Fruit fly (Drosophila melanogaster) whole organism, embryonic: ENCODE data around the gene Nup43.

Experiments
- Adf1 ChIP-seq: fragments of 200-800 bp; sonication (Bioruptor generic); IDR thresholded peaks from 2 replicates; pipeline ENCODE4 v1.3.6; 2022; ENCODE audit warnings: missing biosample characterization, missing genetic modification characterization
- B-H2 ChIP-seq: fragments of 200-800 bp; sonication (Bioruptor generic); optimal IDR thresholded peaks from 2 replicates; lab custom pipeline; 2018; ENCODE audit warnings: missing biosample characterization, mild to moderate bottlenecking, missing genetic modification characterization
- CG10431 ChIP-seq: fragments of 200-800 bp; sonication (Bioruptor generic); optimal IDR thresholded peaks from 3 replicates; lab custom pipeline; 2018; ENCODE audit warnings: missing biosample characterization, mild to moderate bottlenecking, missing genetic modification characterization
- CG1233 ChIP-seq: fragments of 200-800 bp; sonication (Bioruptor generic); optimal IDR thresholded peaks from 4 replicates; lab custom pipeline; 2018; ENCODE audit warnings: missing biosample characterization, mild to moderate bottlenecking, missing genetic modification characterization
- CG12769 ChIP-seq: fragments of 200-800 bp; sonication (Bioruptor generic); optimal IDR thresholded peaks from 2 replicates; lab custom pipeline; 2019; ENCODE audit warnings: missing biosample characterization, mild to moderate bottlenecking, missing genetic modification characterization, moderate library complexity
- CG14050 ChIP-seq: fragments of 200-800 bp; sonication (Bioruptor generic); IDR thresholded peaks from 3 replicates; pipeline ENCODE4 v1.3.6; 2022; ENCODE audit warnings: missing biosample characterization, missing genetic modification characterization
- CG14441 ChIP-seq: fragments of 200-800 bp; sonication (Bioruptor generic); IDR thresholded peaks from 2 replicates; pipeline ENCODE4 v1.3.6; 2022; ENCODE audit warnings: missing biosample characterization, missing genetic modification characterization
- CG14965 ChIP-seq: fragments of 200-800 bp; sonication (Bioruptor generic); optimal IDR thresholded peaks from 2 replicates; lab custom pipeline; 2016; ENCODE audit warnings: missing biosample characterization, missing genetic modification characterization, borderline replicate concordance
- CG16863 ChIP-seq: fragments of 200-800 bp; sonication (Bioruptor generic); optimal IDR thresholded peaks from 3 replicates; lab custom pipeline; 2016; ENCODE audit warnings: missing biosample characterization, missing genetic modification characterization
- CG18599 ChIP-seq: fragments of 200-800 bp; sonication (Bioruptor generic); optimal IDR thresholded peaks from 3 replicates; lab custom pipeline; 2017; ENCODE audit warnings: missing biosample characterization, missing genetic modification characterization, mild to moderate bottlenecking, moderate library complexity, missing genetic modification reagents
- CG3065 ChIP-seq: fragments of 200-800 bp; sonication (Bioruptor generic); optimal IDR thresholded peaks from 2 replicates; lab custom pipeline; 2016; ENCODE audit warnings: missing biosample characterization, missing genetic modification characterization
- CG34376 ChIP-seq: fragments of 200-800 bp; sonication (Bioruptor generic); optimal IDR thresholded peaks from 2 replicates; lab custom pipeline; 2018; ENCODE audit warnings: missing biosample characterization, mild to moderate bottlenecking, missing genetic modification characterization
- CG3995 ChIP-seq: fragments of 200-800 bp; sonication (Bioruptor generic); optimal IDR thresholded peaks from 3 replicates; lab custom pipeline; 2016; ENCODE audit warnings: missing biosample characterization, missing genetic modification characterization
- CG9932 ChIP-seq: fragments of 200-800 bp; sonication (Bioruptor generic); IDR thresholded peaks from 2 replicates; pipeline ENCODE4 v1.3.6; 2022; ENCODE audit warnings: missing biosample characterization, missing genetic modification characterization
- Doc3 ChIP-seq: fragments of 200-800 bp; sonication (Bioruptor generic); IDR thresholded peaks from 3 replicates; pipeline ENCODE4 v1.3.6; 2022; ENCODE audit warnings: missing biosample characterization, missing genetic modification characterization; ENCODE audit not compliant: partially characterized antibody
- ERR ChIP-seq: fragments of 200-800 bp; sonication (Bioruptor generic); optimal IDR thresholded peaks from 2 replicates; lab custom pipeline; 2016; ENCODE audit warnings: missing biosample characterization, missing genetic modification characterization
- Ets97D ChIP-seq: fragments of 200-800 bp; sonication (Bioruptor generic); optimal IDR thresholded peaks from 3 replicates; lab custom pipeline; 2016; ENCODE audit warnings: missing biosample characterization, missing genetic modification characterization
- Fer1 ChIP-seq: fragments of 200-800 bp; sonication (Bioruptor generic); optimal IDR thresholded peaks from 2 replicates; lab custom pipeline; 2017; ENCODE audit warnings: missing biosample characterization, mild to moderate bottlenecking, missing genetic modification characterization
- HLH54F ChIP-seq: fragments of 200-800 bp; sonication (Bioruptor generic); optimal IDR thresholded peaks from 3 replicates; lab custom pipeline; 2016; ENCODE audit warnings: missing biosample characterization, missing genetic modification characterization
- Lhr ChIP-seq: fragments of 200-800 bp; sonication (Bioruptor generic); optimal IDR thresholded peaks from 3 replicates; lab custom pipeline; 2017; ENCODE audit warnings: mild to moderate bottlenecking, missing biosample characterization, missing genetic modification reagents, missing genetic modification characterization
- Med ChIP-seq: fragments of 200-800 bp; sonication (Bioruptor generic); peaks from one replicate; lab custom pipeline; 2016; ENCODE audit warnings: missing biosample characterization, missing genetic modification characterization, mild to moderate bottlenecking, inconsistent platforms, moderate library complexity
- Myb ChIP-seq: fragments of 200-800 bp; sonication (Bioruptor generic); optimal IDR thresholded peaks from 2 replicates; lab custom pipeline; 2016; ENCODE audit warnings: missing biosample characterization, missing genetic modification characterization
- Neu2 ChIP-seq: fragments of 200-800 bp; sonication (Bioruptor generic); optimal IDR thresholded peaks from 3 replicates; lab custom pipeline; 2016; ENCODE audit warnings: missing biosample characterization, missing genetic modification characterization, borderline replicate concordance
- Opbp ChIP-seq: fragments of 200-800 bp; sonication (Bioruptor generic); IDR thresholded peaks from 3 replicates; pipeline ENCODE4 v1.3.6; 2022; ENCODE audit warnings: missing biosample characterization, missing genetic modification characterization; ENCODE audit not compliant: partially characterized antibody
- Ptx1 ChIP-seq: fragments of 200-800 bp; sonication (Bioruptor generic); IDR thresholded peaks from 2 replicates; pipeline ENCODE4 v1.3.6; 2022; ENCODE audit warnings: missing biosample characterization, missing genetic modification characterization
- Sox100B ChIP-seq: fragments of 200-800 bp; sonication (Bioruptor generic); optimal IDR thresholded peaks from 3 replicates; lab custom pipeline; 2018; ENCODE audit warnings: missing biosample characterization, mild to moderate bottlenecking, missing genetic modification characterization
- abd-A ChIP-seq: fragments of 200-800 bp; sonication (Bioruptor generic); optimal IDR thresholded peaks from 3 replicates; lab custom pipeline; 2019; ENCODE audit warnings: missing biosample characterization, mild to moderate bottlenecking, missing genetic modification characterization, moderate library complexity
- ase ChIP-seq: fragments of 200-800 bp; sonication (Bioruptor generic); IDR thresholded peaks from 3 replicates; pipeline ENCODE4 v1.3.6; 2022; ENCODE audit warnings: missing biosample characterization, missing genetic modification characterization
- bab2 ChIP-seq: fragments of 200-800 bp; sonication (Bioruptor generic); optimal IDR thresholded peaks from 2 replicates; lab custom pipeline; 2016; ENCODE audit warnings: missing biosample characterization, missing genetic modification characterization
- bsh ChIP-seq, 2 experiments: fragments of 200-800 bp; sonication (Bioruptor generic); optimal IDR thresholded peaks; 2 replicates each; lab custom pipeline; 2017 to 2018; ENCODE audit warnings: mild to moderate bottlenecking in 2 of 2, missing biosample characterization in 2 of 2, missing genetic modification characterization in 2 of 2, moderate library complexity in 1 of 2
- btn ChIP-seq: fragments of 200-800 bp; sonication (Bioruptor generic); optimal IDR thresholded peaks from 2 replicates; lab custom pipeline; 2016; ENCODE audit warnings: missing biosample characterization, missing genetic modification characterization
- caup ChIP-seq: fragments of 200-800 bp; sonication (Bioruptor generic); optimal IDR thresholded peaks from 3 replicates; lab custom pipeline; 2017; ENCODE audit warnings: missing biosample characterization, mild to moderate bottlenecking, missing genetic modification characterization, moderate library complexity; ENCODE audit not compliant: severe bottlenecking
- dmrt11E ChIP-seq: fragments of 200-800 bp; sonication (Bioruptor generic); optimal IDR thresholded peaks from 3 replicates; lab custom pipeline; 2018; ENCODE audit warnings: missing biosample characterization, mild to moderate bottlenecking, missing genetic modification characterization, moderate library complexity
- exex ChIP-seq: fragments of 200-800 bp; sonication (Bioruptor generic); optimal IDR thresholded peaks from 4 replicates; lab custom pipeline; 2018; ENCODE audit warnings: missing biosample characterization, mild to moderate bottlenecking, missing genetic modification characterization, moderate library complexity
- gfzf ChIP-seq: fragments of 200-800 bp; sonication (Bioruptor generic); optimal IDR thresholded peaks from 2 replicates; lab custom pipeline; 2016; ENCODE audit warnings: missing biosample characterization, mild to moderate bottlenecking, missing genetic modification characterization, moderate library complexity
- grau ChIP-seq: fragments of 200-800 bp; optimal IDR thresholded peaks from 3 replicates; lab custom pipeline; 2019; ENCODE audit warnings: missing biosample characterization, mild to moderate bottlenecking, missing genetic modification characterization, moderate library complexity
- jumu ChIP-seq: fragments of 200-800 bp; sonication (Bioruptor generic); optimal IDR thresholded peaks from 3 replicates; lab custom pipeline; 2016; ENCODE audit warnings: missing biosample characterization, missing genetic modification characterization
- kni ChIP-seq: fragments of 200-800 bp; sonication (Bioruptor generic); optimal IDR thresholded peaks from 3 replicates; lab custom pipeline; 2017; ENCODE audit warnings: mild to moderate bottlenecking, missing biosample characterization, missing genetic modification reagents, missing genetic modification characterization
- knrl ChIP-seq: fragments of 200-800 bp; sonication (Bioruptor generic); IDR thresholded peaks from 3 replicates; pipeline ENCODE4 v1.3.6; 2022; ENCODE audit warnings: missing biosample characterization, missing genetic modification characterization; ENCODE audit not compliant: partially characterized antibody
- mld ChIP-seq: fragments of 200-800 bp; sonication (Bioruptor generic); IDR thresholded peaks from 3 replicates; pipeline ENCODE4 v1.3.6; 2022; ENCODE audit warnings: missing biosample characterization, missing genetic modification characterization; ENCODE audit not compliant: partially characterized antibody
- oc ChIP-seq: fragments of 200-800 bp; sonication (Bioruptor generic); optimal IDR thresholded peaks from 2 replicates; lab custom pipeline; 2018; ENCODE audit warnings: missing biosample characterization, mild to moderate bottlenecking, missing genetic modification characterization, moderate library complexity
- ranshi ChIP-seq: fragments of 200-800 bp; sonication (Bioruptor generic); IDR thresholded peaks from 2 replicates; pipeline ENCODE4 v1.3.6; 2022; ENCODE audit warnings: missing biosample characterization, missing genetic modification characterization
- rib ChIP-seq: fragments of 200-800 bp; sonication (Bioruptor generic); IDR thresholded peaks from 2 replicates; pipeline ENCODE4 v1.3.6; 2022; ENCODE audit warnings: missing biosample characterization, missing genetic modification characterization
- slou ChIP-seq: fragments of 200-800 bp; sonication (Bioruptor generic); optimal IDR thresholded peaks from 3 replicates; lab custom pipeline; 2016; ENCODE audit warnings: missing biosample characterization, missing genetic modification characterization
- tx ChIP-seq: fragments of 200-800 bp; sonication (Bioruptor generic); optimal IDR thresholded peaks from 2 replicates; lab custom pipeline; 2016; ENCODE audit warnings: missing biosample characterization, missing genetic modification characterization
- vnd ChIP-seq: fragments of 200-800 bp; sonication (Bioruptor generic); IDR thresholded peaks from 3 replicates; pipeline ENCODE4 v1.3.6; 2022; ENCODE audit warnings: missing biosample characterization, missing genetic modification characterization; ENCODE audit not compliant: partially characterized antibody
- yki ChIP-seq: fragments of >200 bp; optimal IDR thresholded peaks from 3 replicates; lab custom pipeline; 2018
- zfh1 ChIP-seq: fragments of 200-800 bp; sonication (Bioruptor generic); IDR thresholded peaks from 3 replicates; pipeline ENCODE4 v1.3.6; 2022; ENCODE audit warnings: missing biosample characterization, missing genetic modification characterization

Nup43 gene

DNA sequence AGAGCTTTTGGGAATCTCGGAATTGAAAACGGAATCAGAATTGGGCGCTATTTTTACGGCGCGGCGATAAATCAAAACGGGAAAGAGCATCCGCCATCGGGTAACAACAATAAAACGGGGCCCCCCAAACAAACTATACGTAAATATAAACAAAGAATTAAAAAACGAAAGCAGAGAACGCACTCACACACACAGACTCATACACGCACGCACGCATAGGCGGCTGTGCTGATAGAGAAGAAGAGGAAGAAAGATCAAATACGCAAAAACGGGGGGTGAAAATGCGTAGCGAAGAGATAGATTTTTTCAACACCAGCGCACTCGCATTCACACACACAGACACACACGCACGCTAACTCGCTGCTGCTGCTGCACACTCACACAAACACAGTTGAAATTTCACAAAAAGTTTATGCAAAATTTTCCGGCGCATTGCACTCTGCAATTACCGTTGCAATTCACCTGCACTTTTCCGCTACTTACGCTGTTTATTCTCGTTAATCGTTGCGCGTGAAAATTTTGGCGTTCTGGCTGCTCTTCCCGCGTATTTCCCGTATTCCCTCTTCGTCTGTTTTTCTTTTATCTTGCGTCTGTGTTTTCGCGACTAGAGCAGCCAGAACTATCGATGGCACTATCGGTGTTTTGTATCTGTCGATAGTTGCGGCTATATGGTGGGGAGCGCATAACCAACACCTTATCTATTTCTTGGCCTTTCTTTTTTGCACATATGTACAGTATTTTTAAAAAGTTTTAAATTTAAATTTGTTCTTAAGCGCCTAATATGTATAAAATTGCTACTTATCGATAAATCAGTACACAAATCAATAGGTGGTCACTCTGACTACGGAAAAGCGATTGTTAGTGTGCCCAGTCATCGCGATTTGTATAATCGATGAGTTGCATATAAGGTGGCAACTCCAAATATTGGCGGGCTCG, 46.1 kb downstream of the Nup43 start, which contains the start of gene CG31122 (continued):
- no peak for TF ChIP-seq CG18599 (GFP tag; lab: Kevin White, UChicago)
- peak; percentile 77 for TF ChIP-seq abd-A (tag; lab: Kevin White, UChicago)
- peak; percentile 14 for TF ChIP-seq ERR (GFP tag; lab: Kevin White, UChicago)
- TF ChIP-seq Adf1 (GFP tag; lab: Robert Waterston, UW), result peak; percentile 76
- TF ChIP-seq btn (GFP tag; lab: Kevin White, UChicago), result no peak
- no peak for TF ChIP-seq Sox100B (GFP tag; lab: Kevin White, UChicago)
- TF ChIP-seq Doc3, result peak; percentile 99
- TF ChIP-seq CG9932 (GFP tag; lab: Robert Waterston, UW), result peak; percentile 75
- TF ChIP-seq CG10431, result peak; percentile 28
- peak; percentile 92 for TF ChIP-seq Ets97D (GFP tag; lab: Kevin White, UChicago)
- peak; percentile 82 for TF ChIP-seq ranshi (GFP tag; lab: Robert Waterston, UW)
- peak; percentile 93 for TF ChIP-seq Opbp (GFP tag; lab: Robert Waterston, UW)
- no peak for TF ChIP-seq grau
- TF ChIP-seq Myb (GFP tag; lab: Kevin White, UChicago), result peak; percentile 46
- 0 out of 3 replicates have a peak, but pooled peaks have one; percentile 12 for TF ChIP-seq zfh1 (GFP tag; lab: Robert Waterston, UW)
- TF ChIP-seq bsh (GFP tag; optimal IDR thresholded peaks at IDR 0.05; lab: Kevin White, UChicago), result peak in 1 of 2 experiments; percentile 28
- TF ChIP-seq CG34376 (GFP tag; lab: Kevin White, UChicago), result peak; percentile 55
- TF ChIP-seq rib (GFP tag; lab: Robert Waterston, UW), result peak; percentile 94
- TF ChIP-seq Neu2, result peak; percentile 91
- peak; percentile 71 for TF ChIP-seq gfzf (GFP tag; lab: Kevin White, UChicago)
- TF ChIP-seq Ptx1, result peak; percentile 35; the same call in 1 of the 2 replicates
- peak; percentile 34 for TF ChIP-seq Fer1 (GFP tag; lab: Kevin White, UChicago)
- TF ChIP-seq B-H2 (GFP tag; lab: Kevin White, UChicago), result peak; percentile 47
- TF ChIP-seq bab2, result peak; percentile 44
- TF ChIP-seq CG14965, result no peak
- peak; percentile 63 for TF ChIP-seq CG16863 (GFP tag; lab: Kevin White, UChicago)
- TF ChIP-seq dmrt11E (tag; lab: Kevin White, UChicago), result peak; percentile 44
- no peak for TF ChIP-seq CG14050 (GFP tag; lab: Robert Waterston, UW)
- peak; percentile 18 for TF ChIP-seq CG1233 (GFP tag; lab: Kevin White, UChicago)
- no peak for TF ChIP-seq CG3065 (GFP tag; lab: Kevin White, UChicago)
- no peak for TF ChIP-seq slou (GFP tag; lab: Kevin White, UChicago)
- peak; percentile 20 for TF ChIP-seq exex (tag; lab: Kevin White, UChicago)
- peak; percentile 74 for TF ChIP-seq mld (GFP tag; lab: Robert Waterston, UW)
- TF ChIP-seq HLH54F (GFP tag; lab: Kevin White, UChicago), result peak; percentile 70
- TF ChIP-seq ase (GFP tag; lab: Robert Waterston, UW), result no peak
- TF ChIP-seq kni, result no peak
- TF ChIP-seq tx (GFP tag; lab: Kevin White, UChicago), result peak; percentile 0
- TF ChIP-seq knrl (GFP tag; lab: Robert Waterston, UW), result peak; percentile 96
- no peak for TF ChIP-seq oc
- peak; percentile 98 for TF ChIP-seq CG3995 (GFP tag; lab: Kevin White, UChicago)
- peak; percentile 88 for TF ChIP-seq Med (GFP tag; lab: Kevin White, UChicago)
- peak; percentile 44; the same call in 1 of the 2 replicates for TF ChIP-seq CG14441 (GFP tag; lab: Robert Waterston, UW)
- peak; percentile 36 for TF ChIP-seq CG12769
- TF ChIP-seq jumu (GFP tag; lab: Kevin White, UChicago), result peak; percentile 52
- peak; percentile 95 for TF ChIP-seq vnd
- TF ChIP-seq yki (lab: Kevin White, UChicago), result no peak
- peak; percentile 24 for TF ChIP-seq caup
- peak; percentile 73 for TF ChIP-seq Lhr (GFP tag; lab: Kevin White, UChicago)
